Worm (Caenorhabditis elegans) whole organism, L4 larva: ENCODE data around the gene coa-7.

ENCODE experiments used
- F37D6.2 ChIP-seq: sonication (generic microtip); optimal IDR thresholded peaks from 2 replicates; lab custom pipeline; 2016; ENCODE audit warnings: mild to moderate bottlenecking, missing genetic modification characterization, missing compliant biosample characterization
- R02D3.7 ChIP-seq: fragments of 150-350 bp; sonication (generic microtip); optimal IDR thresholded peaks from 3 replicates; lab custom pipeline; 2014; ENCODE audit warnings: missing biosample characterization, missing genetic modification characterization
- T20F7.1 ChIP-seq: fragments of 200-800 bp; sonication (Bioruptor generic); optimal IDR thresholded peaks from 2 replicates; lab custom pipeline; 2018; ENCODE audit warnings: mild to moderate bottlenecking, missing genetic modification characterization, missing compliant biosample characterization
- dmd-8 ChIP-seq: fragments of 200-800 bp; sonication (Bioruptor generic); IDR thresholded peaks from 2 replicates; pipeline ENCODE4 v1.3.6; 2022; ENCODE audit warnings: missing genetic modification characterization, missing compliant biosample characterization
- dpl-1 ChIP-seq: fragments of 150-350 bp; optimal IDR thresholded peaks from 2 replicates; lab custom pipeline; 2014; ENCODE audit warnings: missing biosample characterization, missing genetic modification reagents, missing genetic modification characterization
- fos-1 ChIP-seq: fragments of 150-350 bp; optimal IDR thresholded peaks from 2 replicates; lab custom pipeline; 2014; ENCODE audit warnings: missing biosample characterization, missing genetic modification characterization
- nhr-102 ChIP-seq: sonication (generic microtip); optimal IDR thresholded peaks from 2 replicates; lab custom pipeline; 2016; ENCODE audit warnings: mild to moderate bottlenecking, missing genetic modification characterization, moderate library complexity, missing compliant biosample characterization

- no peak for TF ChIP-seq dpl-1 (GFP tag; lab: Kevin White, UChicago)
- peak; percentile 57 for TF ChIP-seq nhr-102 (tag; lab: Kevin White, UChicago)
- no peak for TF ChIP-seq R02D3.7 (tag; lab: Kevin White, UChicago)
- no peak for TF ChIP-seq T20F7.1 (GFP tag; lab: Kevin White, UChicago)
- peak; percentile 17 for TF ChIP-seq F37D6.2 (tag; lab: Kevin White, UChicago)
- TF ChIP-seq dmd-8: no peak
- no peak for TF ChIP-seq fos-1 (tag; lab: Kevin White, UChicago)
These were observed 36.7 kb downstream of the coa-7 start for ce11 chrII:11614103-11614857.
